Worm (Caenorhabditis elegans): Measurements from ENCODE around the gene pola-1.

Gene pola-1

DNA sequence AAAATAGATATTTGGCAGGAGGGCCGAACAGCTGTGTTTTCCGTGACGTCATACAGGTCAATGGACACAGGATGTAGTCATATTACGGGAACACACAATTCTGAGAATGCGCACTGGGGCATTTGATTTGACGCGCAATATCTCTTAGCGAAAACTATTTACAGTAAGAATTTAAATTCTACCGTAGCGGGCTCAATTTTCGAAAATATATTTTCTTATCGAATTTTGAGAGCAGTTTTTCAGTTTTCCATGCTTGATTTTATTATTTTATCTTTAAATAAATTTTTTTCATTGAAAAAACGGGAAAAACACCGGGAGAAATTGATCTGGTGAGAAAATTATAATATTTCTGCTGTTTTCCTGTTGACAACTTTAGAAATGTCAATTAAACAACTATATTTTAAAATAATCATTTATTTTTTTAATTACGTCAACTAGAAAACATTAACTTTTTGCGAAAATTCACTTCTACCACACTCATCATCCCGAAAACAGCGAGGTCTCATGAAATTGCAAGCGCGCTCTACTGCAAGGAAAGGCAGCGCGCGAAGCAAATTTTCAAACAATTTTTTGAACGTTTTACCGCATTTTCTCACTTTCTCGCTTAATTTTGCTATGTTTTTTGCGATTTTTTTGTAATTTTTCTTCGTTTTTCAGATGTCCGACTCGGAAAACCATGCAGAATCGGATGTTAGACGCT is at the start of gene pola-1, which contains the start of gene Y47D3A.1 (continued):
- peak in 1 of 2 experiments; percentile 82 for TF ChIP-seq unc-62 (GFP tag; optimal IDR thresholded peaks at IDR 0.05 in 1 of 2)
- no peak for TF ChIP-seq unc-62 (tag; optimal IDR thresholded peaks at IDR 0.05)
- TF ChIP-seq daf-12 (tag; optimal IDR thresholded peaks at IDR 0.05): no peak
- peak; percentile 82 for TF ChIP-seq lin-13 (GFP tag; optimal IDR thresholded peaks at IDR 0.05)
- TF ChIP-seq ZK337.2 (GFP tag; IDR thresholded peaks at IDR 0.05): no peak
- no peak for TF ChIP-seq tag-97 (GFP tag; IDR thresholded peaks at IDR 0.05)

DNA sequence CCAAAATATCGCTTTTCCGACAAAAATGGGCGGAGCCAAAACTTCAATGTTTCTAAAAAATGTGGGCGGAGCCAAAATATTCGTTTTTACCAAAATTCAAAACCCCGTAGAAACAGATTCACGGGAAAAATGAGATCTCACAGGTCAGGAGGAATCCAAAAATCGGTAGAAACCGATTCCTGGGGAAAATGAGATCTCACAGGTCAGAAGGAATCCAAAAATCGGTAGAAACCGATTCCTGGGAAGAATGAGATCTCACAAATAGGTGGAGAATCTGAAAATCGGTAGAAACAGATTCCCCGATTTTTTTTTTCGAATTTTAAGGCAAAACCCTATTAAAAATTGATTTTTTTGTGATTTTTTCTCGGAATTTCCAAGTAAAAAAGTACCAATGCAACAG is 48.8 kb upstream of the pola-1 start:
- peak; percentile 82 for TF ChIP-seq unc-130 (GFP tag; optimal IDR thresholded peaks at IDR 0.05)
- no peak for TF ChIP-seq rbr-2 (tag; optimal IDR thresholded peaks at IDR 0.05)
- TF ChIP-seq mes-2 (tag; optimal IDR thresholded peaks at IDR 0.05; ENCODE audit: poor library complexity, severe bottlenecking): peak; percentile 91
- TF ChIP-seq dmd-9 (GFP tag; IDR thresholded peaks at IDR 0.05): 0 out of 2 replicates have a peak, but pooled peaks have one; percentile 41
- TF ChIP-seq hif-1 (tag; optimal IDR thresholded peaks at IDR 0.05): peak in 1 of 2 experiments; percentile 56
- 0 out of 2 replicates have a peak, but pooled peaks have one; percentile 16 for TF ChIP-seq vab-7 (GFP tag; IDR thresholded peaks at IDR 0.05)
- TF ChIP-seq F26F4.8 (GFP tag; conservative IDR thresholded peaks at IDR 0.05): no peak

DNA sequence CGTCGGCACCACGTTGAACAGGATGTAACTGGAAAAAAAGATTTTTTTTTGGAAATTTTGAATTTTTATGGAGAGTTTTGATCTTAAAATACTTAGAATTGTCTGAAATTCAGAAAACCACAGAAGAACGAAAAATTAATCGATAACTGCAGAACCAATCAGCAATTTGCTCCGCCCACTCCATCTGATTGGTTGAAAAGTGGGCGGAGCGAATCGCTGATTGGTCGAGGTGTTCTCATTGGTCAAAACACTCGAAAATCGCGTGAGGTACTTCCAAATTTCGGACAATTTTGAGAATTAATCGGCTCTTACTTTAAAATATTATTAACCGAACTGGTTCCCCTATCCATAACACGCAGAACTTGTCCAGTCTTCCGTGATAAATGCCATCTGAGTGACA is 46.6 kb upstream of the pola-1 start:
- TF ChIP-seq snpc-4 (tag; optimal IDR thresholded peaks at IDR 0.05) (no peak), madf-5 (GFP tag; IDR thresholded peaks at IDR 0.05) (no peak), zip-2 (tag; optimal IDR thresholded peaks at IDR 0.05) (no peak), dmd-9 (GFP tag; IDR thresholded peaks at IDR 0.05) (no peak), cey-2 (tag; optimal IDR thresholded peaks at IDR 0.05; ENCODE audit: borderline replicate concordance, insufficient read depth) (no peak), ceh-62 (tag; optimal IDR thresholded peaks at IDR 0.05) (no peak), zfp-3 (GFP tag; conservative IDR thresholded peaks at IDR 0.05) (no peak), zip-11 (GFP tag; IDR thresholded peaks at IDR 0.05) (no peak)

DNA sequence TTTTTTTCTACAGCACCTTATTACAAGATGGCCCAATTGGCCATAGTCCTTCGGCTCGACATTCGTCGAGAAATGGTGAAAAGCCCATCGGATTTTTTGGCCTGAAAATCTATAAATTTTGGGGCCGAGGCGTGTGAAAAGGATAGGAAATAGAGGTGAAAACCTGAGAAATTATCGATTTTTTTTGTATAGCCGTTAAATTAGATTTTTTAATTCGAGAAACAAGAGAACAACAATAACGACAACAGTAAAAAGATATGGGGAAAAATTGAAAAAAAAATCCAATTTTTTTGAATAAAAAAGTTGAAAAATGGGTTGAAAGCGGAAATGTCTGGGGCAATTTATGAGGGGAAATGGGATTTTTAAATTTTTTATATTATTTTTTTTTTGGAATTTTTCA is 42.4 kb upstream of the pola-1 start, which contains the start of gene hmt-1:
Gene hmt-1 (minus strand): TSS at position 101 of the 400 bp plus-strand sequence.
- TF ChIP-seq set-16 (GFP tag; IDR thresholded peaks at IDR 0.05) (no peak), madf-9 (GFP tag; conservative IDR thresholded peaks at IDR 0.05) (no peak), nhr-48 (tag; optimal IDR thresholded peaks at IDR 0.05) (no peak), fkh-10 (GFP tag; optimal IDR thresholded peaks at IDR 0.05) (no peak), nhr-6 (tag; optimal IDR thresholded peaks at IDR 0.05) (no peak), ceh-44 (GFP tag; IDR thresholded peaks at IDR 0.05) (no peak), ceh-20 (GFP tag; IDR thresholded peaks at IDR 0.05) (no peak), lir-3 (tag; optimal IDR thresholded peaks at IDR 0.05) (no peak), spr-1 (tag; optimal IDR thresholded peaks at IDR 0.05) (no peak), nhr-28 (tag; optimal IDR thresholded peaks at IDR 0.05) (no peak), gei-8 (GFP tag; optimal IDR thresholded peaks at IDR 0.05) (no peak), ceh-32 (tag; optimal IDR thresholded peaks at IDR 0.05; ENCODE audit: poor library complexity) (no peak), aha-1 (tag) (no peak)

DNA sequence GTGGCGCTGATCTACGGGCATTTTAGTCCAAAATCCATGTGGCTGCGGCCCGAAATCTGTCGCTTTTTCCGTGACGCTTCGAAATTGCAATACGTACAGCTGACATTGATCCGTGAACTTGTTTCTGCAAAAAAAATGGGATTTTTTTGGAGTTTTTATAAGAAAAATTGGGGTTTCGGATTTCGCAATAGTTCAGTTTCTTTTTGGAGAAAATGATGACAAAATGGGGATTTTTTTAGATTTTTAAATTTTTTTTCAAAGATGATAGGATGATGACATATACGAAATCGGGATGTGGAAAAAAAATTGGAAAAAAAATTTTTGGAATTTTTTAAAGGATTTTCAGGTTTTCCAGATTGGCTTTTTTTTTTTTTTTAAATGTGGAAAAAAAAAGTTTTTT is 41.0 kb upstream of the pola-1 start:
- TF ChIP-seq lin-38 (GFP tag; IDR thresholded peaks at IDR 0.05): no peak
- no peak for TF ChIP-seq mxl-2 (GFP tag; conservative IDR thresholded peaks at IDR 0.05)
- TF ChIP-seq snpc-4 (tag; optimal IDR thresholded peaks at IDR 0.05): no peak
- no peak for TF ChIP-seq ceh-32 (tag; optimal IDR thresholded peaks at IDR 0.05; ENCODE audit: poor library complexity)
- TF ChIP-seq hif-1 (tag; optimal IDR thresholded peaks at IDR 0.05): no peak
- TF ChIP-seq Y105C5A.15 (GFP tag; IDR thresholded peaks at IDR 0.05): no peak
- no peak for TF ChIP-seq ceh-82 (tag; optimal IDR thresholded peaks at IDR 0.05)
- TF ChIP-seq egl-43 (GFP tag; IDR thresholded peaks at IDR 0.05): no peak
- no peak for TF ChIP-seq spr-1 (tag; optimal IDR thresholded peaks at IDR 0.05)
- TF ChIP-seq zfp-3 (GFP tag; conservative IDR thresholded peaks at IDR 0.05): no peak
- TF ChIP-seq nhr-41 (GFP tag; IDR thresholded peaks at IDR 0.05): no peak
- no peak for TF ChIP-seq nhr-102 (tag; optimal IDR thresholded peaks at IDR 0.05)

Data from whole organism, L4 larva.